Fruit fly (Drosophila melanogaster) whole organism, embryonic: ENCODE measurements around the gene CG33791.

Experiments used
- CG1024 ChIP-seq: fragments of 200-800 bp; sonication (Bioruptor generic); IDR thresholded peaks from 2 replicates; pipeline ENCODE4 v1.3.6; 2022; ENCODE audit warnings: missing biosample characterization, missing genetic modification characterization
- CG10654 ChIP-seq: fragments of 200-800 bp; sonication (Bioruptor generic); optimal IDR thresholded peaks from 2 replicates; lab custom pipeline; 2016; ENCODE audit warnings: missing biosample characterization, missing genetic modification characterization
- CG10979 ChIP-seq: fragments of 200-800 bp; sonication (Bioruptor generic); optimal IDR thresholded peaks from 2 replicates; lab custom pipeline; 2018; ENCODE audit warnings: missing biosample characterization, mild to moderate bottlenecking, missing genetic modification characterization, moderate library complexity
- CG11085 ChIP-seq: fragments of 200-800 bp; sonication (Bioruptor generic); IDR thresholded peaks from 2 replicates; pipeline ENCODE4 v1.3.6; 2022; ENCODE audit warnings: missing biosample characterization, missing genetic modification characterization
- CG11247 ChIP-seq: fragments of 200-800 bp; sonication (Bioruptor generic); IDR thresholded peaks from 2 replicates; pipeline ENCODE4 v1.3.6; 2022; ENCODE audit warnings: missing biosample characterization, missing genetic modification characterization
- CG13287 ChIP-seq: fragments of 200-800 bp; sonication (Bioruptor generic); IDR thresholded peaks from 2 replicates; pipeline ENCODE4 v1.3.6; 2022; ENCODE audit warnings: missing biosample characterization, missing genetic modification characterization; ENCODE audit not compliant: partially characterized antibody
- CG1529 ChIP-seq: fragments of 200-800 bp; sonication (Bioruptor generic); optimal IDR thresholded peaks from 3 replicates; lab custom pipeline; 2018; ENCODE audit warnings: missing biosample characterization, missing genetic modification characterization
- CG1602 ChIP-seq: fragments of 200-800 bp; sonication (Bioruptor generic); optimal IDR thresholded peaks from 3 replicates; lab custom pipeline; 2016; ENCODE audit warnings: missing biosample characterization, missing genetic modification characterization
- CG1647 ChIP-seq: fragments of 200-800 bp; sonication (Bioruptor generic); optimal IDR thresholded peaks from 3 replicates; lab custom pipeline; 2016; ENCODE audit warnings: missing biosample characterization, missing genetic modification characterization
- CG18011 ChIP-seq: fragments of 200-800 bp; sonication (Bioruptor generic); optimal IDR thresholded peaks from 2 replicates; lab custom pipeline; 2017; ENCODE audit warnings: missing biosample characterization, missing genetic modification characterization, mild to moderate bottlenecking, moderate library complexity, missing genotype
- CG18476 ChIP-seq: fragments of 200-800 bp; sonication (Bioruptor generic); optimal IDR thresholded peaks from 2 replicates; lab custom pipeline; 2016; ENCODE audit warnings: missing biosample characterization, mild to moderate bottlenecking, missing genetic modification characterization
- CG18764 ChIP-seq: fragments of 200-800 bp; sonication (Bioruptor generic); optimal IDR thresholded peaks from 3 replicates; lab custom pipeline; 2016; ENCODE audit warnings: missing biosample characterization, missing genetic modification characterization
- CG2875 ChIP-seq: fragments of 200-800 bp; sonication (Bioruptor generic); optimal IDR thresholded peaks from 2 replicates; lab custom pipeline; 2017; ENCODE audit warnings: missing biosample characterization, mild to moderate bottlenecking, missing genetic modification characterization, missing genetic modification reagents
- CG31224 ChIP-seq: fragments of 200-800 bp; sonication (Bioruptor generic); IDR thresholded peaks from 2 replicates; pipeline ENCODE4 v1.3.6; 2022; ENCODE audit warnings: missing biosample characterization, missing genetic modification characterization
- CG32532 ChIP-seq: fragments of 200-800 bp; sonication (Bioruptor generic); IDR thresholded peaks from 2 replicates; pipeline ENCODE4 v1.3.6; 2022; ENCODE audit warnings: missing biosample characterization, missing genetic modification characterization
- CG4404 ChIP-seq: fragments of 200-800 bp; sonication (Bioruptor generic); IDR thresholded peaks from 2 replicates; pipeline ENCODE4 v1.3.6; 2022; ENCODE audit warnings: missing biosample characterization, missing genetic modification characterization
- CG5180 ChIP-seq: fragments of 200-800 bp; sonication (Bioruptor generic); optimal IDR thresholded peaks from 3 replicates; lab custom pipeline; 2017; ENCODE audit warnings: missing biosample characterization, missing genetic modification characterization, mild to moderate bottlenecking, moderate library complexity, missing genetic modification reagents
- CG6254 ChIP-seq: fragments of 200-800 bp; sonication (Bioruptor generic); optimal IDR thresholded peaks from 3 replicates; lab custom pipeline; 2017; ENCODE audit warnings: mild to moderate bottlenecking, missing biosample characterization, missing genetic modification reagents, missing genetic modification characterization
- CG7271 ChIP-seq: fragments of 200-800 bp; sonication (Bioruptor generic); optimal IDR thresholded peaks from 2 replicates; lab custom pipeline; 2018; ENCODE audit warnings: missing biosample characterization, mild to moderate bottlenecking, missing genetic modification characterization, moderate library complexity
- CG7556 ChIP-seq: fragments of 200-800 bp; sonication (Bioruptor generic); optimal IDR thresholded peaks from 2 replicates; lab custom pipeline; 2017; ENCODE audit warnings: missing biosample characterization, mild to moderate bottlenecking, missing genetic modification characterization
- CG7928 ChIP-seq: fragments of 200-800 bp; sonication (Bioruptor generic); optimal IDR thresholded peaks from 2 replicates; lab custom pipeline; 2017; ENCODE audit warnings: missing biosample characterization, mild to moderate bottlenecking, missing genetic modification characterization
- CoRest ChIP-seq: fragments of 200-800 bp; sonication (Bioruptor generic); optimal IDR thresholded peaks from 3 replicates; lab custom pipeline; 2018; ENCODE audit warnings: missing biosample characterization, mild to moderate bottlenecking, missing genetic modification characterization, moderate library complexity
- Fer3 ChIP-seq: fragments of 200-800 bp; sonication (Bioruptor generic); optimal IDR thresholded peaks from 2 replicates; lab custom pipeline; 2018; ENCODE audit warnings: missing biosample characterization, mild to moderate bottlenecking, missing genetic modification characterization, moderate library complexity
- Hmr ChIP-seq: fragments of 200-800 bp; sonication (Bioruptor generic); optimal IDR thresholded peaks from 3 replicates; lab custom pipeline; 2017; ENCODE audit warnings: mild to moderate bottlenecking, missing biosample characterization, missing genetic modification reagents, missing genetic modification characterization
- NC2α ChIP-seq: fragments of 200-800 bp; sonication (Bioruptor generic); optimal IDR thresholded peaks from 2 replicates; lab custom pipeline; 2016; ENCODE audit warnings: missing biosample characterization, missing genetic modification characterization
- Nf-YA ChIP-seq: fragments of 200-800 bp; sonication (Bioruptor generic); IDR thresholded peaks from 2 replicates; pipeline ENCODE4 v1.3.6; 2022; ENCODE audit warnings: missing biosample characterization, missing genetic modification characterization
- Side ChIP-seq: fragments of 200-800 bp; sonication (Bioruptor generic); optimal IDR thresholded peaks from 2 replicates; lab custom pipeline; 2016; ENCODE audit warnings: missing biosample characterization, missing genetic modification characterization
- Taf1 ChIP-seq: fragments of 200-800 bp; sonication (Bioruptor generic); IDR thresholded peaks from 2 replicates; pipeline ENCODE4 v1.3.6; 2022; ENCODE audit warnings: missing biosample characterization, missing genetic modification characterization
- ab ChIP-seq: fragments of 200-800 bp; sonication (Bioruptor generic); optimal IDR thresholded peaks from 2 replicates; lab custom pipeline; 2016; ENCODE audit warnings: missing biosample characterization, missing genetic modification characterization
- ap ChIP-seq: fragments of 200-800 bp; sonication (Bioruptor generic); IDR thresholded peaks from 2 replicates; pipeline ENCODE4 v1.3.6; 2022; ENCODE audit warnings: missing biosample characterization, missing genetic modification characterization
- ara ChIP-seq: fragments of 200-800 bp; sonication (Bioruptor generic); IDR thresholded peaks from 2 replicates; pipeline ENCODE4 v1.3.6; 2022; ENCODE audit warnings: missing biosample characterization, missing genetic modification characterization
- cato ChIP-seq: fragments of 200-800 bp; sonication (Bioruptor generic); optimal IDR thresholded peaks from 2 replicates; lab custom pipeline; 2016; ENCODE audit warnings: missing biosample characterization, missing genetic modification characterization, borderline replicate concordance
- caup ChIP-seq: fragments of 200-800 bp; sonication (Bioruptor generic); optimal IDR thresholded peaks from 3 replicates; lab custom pipeline; 2017; ENCODE audit warnings: missing biosample characterization, mild to moderate bottlenecking, missing genetic modification characterization, moderate library complexity; ENCODE audit not compliant: severe bottlenecking
- crol ChIP-seq: fragments of 200-800 bp; sonication (Bioruptor generic); IDR thresholded peaks from 2 replicates; pipeline ENCODE4 v1.3.6; 2022; ENCODE audit warnings: missing biosample characterization, missing genetic modification characterization
- crp ChIP-seq, 2 experiments: fragments of 200-800 bp; sonication (Bioruptor generic); optimal IDR thresholded peaks; 2 replicates in 1 of 2; 3 replicates in 1 of 2; lab custom pipeline; 2017; ENCODE audit warnings: missing biosample characterization in 2 of 2, missing genetic modification characterization in 2 of 2, mild to moderate bottlenecking in 1 of 2, moderate library complexity in 1 of 2
- dan ChIP-seq: fragments of 200-800 bp; sonication (Bioruptor generic); IDR thresholded peaks from 2 replicates; pipeline ENCODE4 v1.3.6; 2022; ENCODE audit warnings: missing biosample characterization, missing genetic modification characterization
- dpn ChIP-seq, 2 experiments: fragments of 200-800 bp; sonication (Bioruptor generic); optimal IDR thresholded peaks; 3 replicates each; lab custom pipeline; 2016; ENCODE audit warnings: missing biosample characterization in 2 of 2, missing genetic modification characterization in 2 of 2
- eyg ChIP-seq: fragments of 200-800 bp; sonication (Bioruptor generic); optimal IDR thresholded peaks from 3 replicates; lab custom pipeline; 2016; ENCODE audit warnings: missing biosample characterization, missing genetic modification characterization
- fd64A ChIP-seq: fragments of 200-800 bp; sonication (Bioruptor generic); optimal IDR thresholded peaks from 3 replicates; lab custom pipeline; 2018; ENCODE audit warnings: missing biosample characterization, mild to moderate bottlenecking, missing genetic modification characterization
- inv ChIP-seq: fragments of 200-800 bp; sonication (Bioruptor generic); IDR thresholded peaks from 2 replicates; pipeline ENCODE4 v1.3.6; 2022; ENCODE audit warnings: missing biosample characterization, missing genetic modification characterization; ENCODE audit not compliant: partially characterized antibody
- lab ChIP-seq: fragments of 200-800 bp; sonication (Bioruptor generic); optimal IDR thresholded peaks from 3 replicates; lab custom pipeline; 2017; ENCODE audit warnings: missing biosample characterization, missing genetic modification characterization, mild to moderate bottlenecking, moderate library complexity, missing genetic modification reagents
- pb ChIP-seq: fragments of 200-800 bp; sonication (Bioruptor generic); optimal IDR thresholded peaks from 3 replicates; lab custom pipeline; 2016; ENCODE audit warnings: missing biosample characterization, missing genetic modification characterization
- pho ChIP-seq: fragments of 200-800 bp; sonication (Bioruptor generic); optimal IDR thresholded peaks from 2 replicates; lab custom pipeline; 2016; ENCODE audit warnings: missing biosample characterization, missing genetic modification characterization
- sima ChIP-seq: fragments of 200-800 bp; sonication (Bioruptor generic); optimal IDR thresholded peaks from 2 replicates; lab custom pipeline; 2016; ENCODE audit warnings: missing biosample characterization, missing genetic modification characterization
- slp2 ChIP-seq: fragments of 200-800 bp; sonication (Bioruptor generic); optimal IDR thresholded peaks from 2 replicates; lab custom pipeline; 2016; ENCODE audit warnings: missing biosample characterization, missing genetic modification characterization
- sqz ChIP-seq: fragments of 200-800 bp; sonication (Bioruptor generic); optimal IDR thresholded peaks from 3 replicates; lab custom pipeline; 2018; ENCODE audit warnings: missing biosample characterization, mild to moderate bottlenecking, missing genetic modification characterization
- sug ChIP-seq: fragments of 200-800 bp; optimal IDR thresholded peaks from 2 replicates; lab custom pipeline; 2019; ENCODE audit warnings: missing biosample characterization, mild to moderate bottlenecking, missing genetic modification characterization, moderate library complexity
- tio ChIP-seq: fragments of 200-800 bp; sonication (Bioruptor generic); optimal IDR thresholded peaks from 2 replicates; lab custom pipeline; 2017; ENCODE audit warnings: missing biosample characterization, missing genetic modification characterization, inconsistent platforms
- unpg ChIP-seq: fragments of 200-800 bp; sonication (Bioruptor generic); optimal IDR thresholded peaks from 3 replicates; lab custom pipeline; 2018; ENCODE audit warnings: missing biosample characterization, mild to moderate bottlenecking, missing genetic modification characterization, moderate library complexity
- wek ChIP-seq: fragments of 200-800 bp; sonication (Bioruptor generic); optimal IDR thresholded peaks from 3 replicates; lab custom pipeline; 2018; ENCODE audit warnings: missing biosample characterization, mild to moderate bottlenecking, missing genetic modification characterization, moderate library complexity

CG33791 gene

DNA sequence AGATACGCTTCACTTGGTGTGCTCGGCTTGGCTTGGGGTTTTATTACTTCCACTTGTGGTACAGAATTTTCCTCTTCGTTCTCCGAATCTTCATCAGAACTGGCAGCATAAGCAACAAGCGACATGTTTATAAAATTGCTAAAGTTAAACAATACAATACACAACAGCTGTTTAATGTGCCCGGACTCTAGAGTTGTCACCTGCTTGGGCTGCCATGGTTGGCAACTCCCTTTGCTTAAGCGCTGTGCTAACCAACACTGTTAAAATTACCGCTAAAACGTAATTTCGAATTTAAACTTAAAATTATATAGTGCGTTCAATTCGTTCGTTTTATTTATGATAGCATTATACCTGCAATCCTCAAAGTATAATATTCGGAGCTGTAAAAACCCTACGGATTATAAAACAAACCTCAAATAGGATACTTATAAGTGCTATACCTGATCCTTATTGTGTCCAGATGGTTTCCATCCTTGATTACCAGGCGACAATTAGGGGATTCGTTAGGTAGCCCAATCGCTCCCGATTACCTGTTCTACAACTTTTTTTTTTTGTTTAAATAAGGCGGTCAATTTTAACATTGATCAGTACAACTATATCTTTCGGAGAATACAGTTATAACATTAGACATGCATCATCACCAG, 44.6 kb downstream of the CG33791 start, which contains the start of the genes CG17249 and Bro (continued):
- TF ChIP-seq CG1647 (GFP tag; lab: Kevin White, UChicago) (peak; percentile 15), fd64A (GFP tag; lab: Kevin White, UChicago) (no peak), CG32532 (GFP tag; lab: Robert Waterston, UW) (no peak), slp2 (no peak), CG13287 (peak; percentile 51), CG11085 (GFP tag; lab: Robert Waterston, UW) (no peak), CG18011 (no peak), CG1602 (GFP tag; lab: Kevin White, UChicago) (no peak), CG11247 (GFP tag; lab: Robert Waterston, UW) (no peak), CoRest (peak; percentile 32), Nf-YA (no peak), CG7271 (tag; lab: Kevin White, UChicago) (no peak), CG18764 (GFP tag; lab: Kevin White, UChicago) (no peak), caup (no peak), ab (GFP tag; lab: Kevin White, UChicago) (no peak), CG2875 (GFP tag; lab: Kevin White, UChicago) (no peak), ara (GFP tag; lab: Robert Waterston, UW) (no peak), pb (GFP tag; lab: Kevin White, UChicago) (no peak), CG10654 (GFP tag; lab: Kevin White, UChicago) (no peak), CG6254 (GFP tag; lab: Kevin White, UChicago) (no peak), eyg (GFP tag; lab: Kevin White, UChicago) (no peak), CG4404 (GFP tag; lab: Robert Waterston, UW) (no peak), Hmr (peak; percentile 42), CG10979 (tag; lab: Kevin White, UChicago) (no peak), NC2α (GFP tag; lab: Kevin White, UChicago) (no peak), crol (GFP tag; lab: Robert Waterston, UW) (no peak), wek (no peak), sug (tag; lab: Kevin White, UChicago) (peak; percentile 36), CG7928 (no peak), unpg (GFP tag; lab: Kevin White, UChicago) (no peak), CG1024 (GFP tag; lab: Robert Waterston, UW) (no peak; the same call in 1 of the 2 replicates), tio (GFP tag; lab: Kevin White, UChicago) (no peak), CG1529 (no peak), sima (GFP tag; lab: Kevin White, UChicago) (no peak), sqz (no peak), CG31224 (GFP tag; lab: Robert Waterston, UW) (no peak), dpn (GFP tag; optimal IDR thresholded peaks at IDR 0.05; lab: Kevin White, UChicago) (peak; percentile 41 to 64), cato (no peak), CG18476 (GFP tag; lab: Kevin White, UChicago) (no peak), Fer3 (tag; lab: Kevin White, UChicago) (no peak), dan (GFP tag; lab: Robert Waterston, UW) (no peak), lab (GFP tag; lab: Kevin White, UChicago) (no peak), Taf1 (GFP tag; lab: Robert Waterston, UW) (no peak), CG5180 (GFP tag; lab: Kevin White, UChicago) (no peak), ap (GFP tag; lab: Robert Waterston, UW) (no peak), pho (peak; percentile 50), CG7556 (GFP tag; lab: Kevin White, UChicago) (no peak), inv (peak; percentile 29; the same call in 1 of the 2 replicates), Side (GFP tag; lab: Kevin White, UChicago) (peak; percentile 24), crp (GFP tag; optimal IDR thresholded peaks at IDR 0.05; lab: Kevin White, UChicago) (peak; percentile 87 to 97)
